Fruit fly (Drosophila melanogaster): ENCODE data around the gene RPA3.

DNA sequence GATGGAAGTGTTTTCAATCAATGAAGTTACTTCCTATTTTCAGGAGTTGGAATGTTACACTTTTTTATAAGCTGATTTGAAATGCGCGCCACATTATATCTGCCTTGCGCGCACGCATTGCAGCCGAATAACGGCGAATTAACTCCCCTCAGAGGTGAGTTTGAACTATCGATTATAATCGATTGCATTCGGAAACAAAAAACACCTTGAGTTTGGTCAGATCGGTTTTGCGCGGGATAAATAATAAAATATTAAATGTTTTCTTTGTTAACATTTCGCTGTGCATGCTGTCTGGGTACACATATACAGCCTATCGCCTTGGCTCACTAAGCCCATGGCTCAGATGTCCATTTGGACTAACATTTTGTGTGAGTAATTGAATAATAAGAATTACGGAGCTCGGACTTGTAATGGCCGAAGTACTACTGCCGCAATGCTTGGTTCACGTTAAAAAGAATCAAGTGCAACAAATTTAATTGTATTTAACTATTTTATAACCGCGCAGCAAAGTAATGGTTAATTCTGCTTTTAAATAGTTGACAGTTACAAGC is 5.8 kb upstream of the RPA3 start:
- TF ChIP-seq CTCF (optimal IDR thresholded peaks at IDR 0.05) (no peak), CG8478 (optimal IDR thresholded peaks at IDR 0.05) (no peak)

All from S2 (cell line).